Worm (Caenorhabditis elegans) whole organism, L4 larva: Measurements from ENCODE around the gene F11F1.1.

Experiments
- aly-2 ChIP-seq: sonication (generic microtip); optimal IDR thresholded peaks from 2 replicates; lab custom pipeline; 2018; ENCODE audit warnings: missing biosample characterization, missing genetic modification characterization
- nhr-237 ChIP-seq: sonication (generic microtip); optimal IDR thresholded peaks from 2 replicates; lab custom pipeline; 2017; ENCODE audit warnings: missing biosample characterization, missing genetic modification characterization
- saeg-2 ChIP-seq: fragments of 200-800 bp; sonication (Bioruptor generic); IDR thresholded peaks from 2 replicates; pipeline ENCODE4 v1.3.6; 2022; ENCODE audit warnings: missing genetic modification reagents, missing genetic modification characterization, missing compliant biosample characterization

DNA sequence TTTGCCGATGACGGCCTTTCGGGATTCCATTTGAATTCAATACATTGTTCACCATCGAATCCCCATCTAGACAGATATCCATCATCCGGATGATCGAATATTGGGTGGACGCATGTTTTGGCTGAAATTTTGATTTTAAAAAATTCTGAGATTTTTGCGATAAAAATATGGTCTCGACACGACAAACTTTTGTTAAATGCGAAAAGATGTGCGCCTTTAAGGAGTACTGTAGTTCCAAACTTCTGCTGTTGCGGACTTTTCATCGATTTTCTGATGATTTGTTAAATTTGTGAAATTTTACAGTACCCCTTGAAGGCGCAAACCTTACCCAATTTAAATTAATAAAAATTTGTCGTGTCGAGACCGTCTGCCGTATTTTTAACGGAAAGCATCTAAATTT is 32.5 kb downstream of the F11F1.1 start:
- TF ChIP-seq saeg-2 (GFP tag; lab: Robert Waterston, UW) (no peak), nhr-237 (tag; lab: Kevin White, UChicago) (no peak), aly-2 (tag; lab: Kevin White, UChicago) (no peak)
